Fruit fly (Drosophila melanogaster): ENCODE data around the gene CG33645.

The CG33645 gene

DNA sequence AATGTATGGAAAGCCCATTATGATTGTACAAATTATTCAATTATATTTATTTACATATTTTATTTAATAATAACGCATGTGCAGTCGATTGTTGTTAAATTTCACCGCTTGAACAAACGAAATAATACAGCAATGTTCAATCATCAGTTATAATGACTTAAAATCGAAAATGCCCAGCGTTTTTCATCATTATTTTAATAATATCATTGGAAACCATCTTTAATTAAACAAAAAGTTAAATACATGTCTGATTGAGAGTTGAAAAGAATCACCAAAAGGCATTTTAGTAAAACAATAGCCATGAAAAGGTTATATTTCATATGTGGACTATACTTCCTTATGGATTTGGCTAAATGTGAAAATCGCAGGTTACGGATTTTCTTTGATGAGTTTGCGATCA lies 3.9 kb upstream of the CG33645 start, which contains the start of gene CG33641 (continued):
- TF ChIP-seq CG5245 (GFP tag; optimal IDR thresholded peaks at IDR 0.05): no peak
- no peak for TF ChIP-seq Opbp (GFP tag; IDR thresholded peaks at IDR 0.05; ENCODE audit: partially characterized antibody)
- no peak for TF ChIP-seq CG13424 (tag; optimal IDR thresholded peaks at IDR 0.05)
- TF ChIP-seq CG8359 (GFP tag; optimal IDR thresholded peaks at IDR 0.05; ENCODE audit: borderline replicate concordance): no peak

DNA sequence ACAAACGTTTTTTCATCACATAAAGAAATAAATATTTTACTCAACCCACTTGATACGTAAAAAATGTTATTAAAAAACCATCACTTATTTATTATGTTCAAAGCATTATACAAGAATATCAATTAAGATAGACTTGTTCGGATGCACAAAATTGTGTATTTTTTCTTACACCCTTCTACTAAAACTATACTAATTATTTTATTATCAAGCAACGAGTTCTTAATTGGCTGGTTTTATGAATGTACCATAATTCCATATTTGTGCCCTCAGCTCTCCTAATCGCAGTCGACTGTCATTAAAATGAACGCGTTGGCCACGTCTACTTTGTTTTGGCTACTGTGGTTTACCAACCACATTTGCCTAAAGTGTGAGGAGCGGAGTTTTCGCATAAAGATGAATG lies 2.9 kb upstream of the CG33645 start, which contains the start of gene CG33642:
TSS of gene CG33642 (plus strand) at position 301 of the 400 bp plus-strand sequence.
- TF ChIP-seq CG6813 (GFP tag; optimal IDR thresholded peaks at IDR 0.05) (no peak), CG8765 (GFP tag; IDR thresholded peaks at IDR 0.05) (no peak), D19A (tag; optimal IDR thresholded peaks at IDR 0.05) (no peak), CG14050 (GFP tag; IDR thresholded peaks at IDR 0.05) (no peak), h (optimal IDR thresholded peaks at IDR 0.05) (no peak), Awh (GFP tag; IDR thresholded peaks at IDR 0.05) (no peak), hth (optimal IDR thresholded peaks at IDR 0.05) (no peak), ato (GFP tag; IDR thresholded peaks at IDR 0.05; ENCODE audit: partially characterized antibody) (no peak), ci (GFP tag; IDR thresholded peaks at IDR 0.05) (no peak)

DNA sequence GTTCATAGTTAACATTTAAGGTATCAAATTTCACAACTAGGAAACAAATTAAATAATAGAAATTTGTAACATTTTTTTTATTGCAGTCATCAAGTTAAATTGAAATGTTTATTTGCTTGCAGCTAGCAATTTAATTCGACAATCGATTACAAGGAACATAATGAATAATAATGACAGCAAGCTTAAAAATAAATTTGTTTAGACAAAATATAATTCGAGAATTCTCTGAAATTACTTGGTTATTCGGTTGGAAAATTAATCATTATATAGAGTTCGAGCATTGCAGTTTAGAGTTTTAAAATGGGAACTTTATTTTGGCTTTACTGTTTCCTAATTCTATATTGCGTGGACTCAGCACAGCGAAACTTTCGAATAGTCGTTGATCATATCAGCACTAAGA lies 1.9 kb upstream of the CG33645 start, which contains the start of gene CG33643:
TSS of gene CG33643 (plus strand) at position 301 of the 400 bp plus-strand sequence.
- TF ChIP-seq CG14050 (GFP tag; IDR thresholded peaks at IDR 0.05) (no peak), lov (optimal IDR thresholded peaks at IDR 0.05) (no peak), lov (GFP tag; IDR thresholded peaks at IDR 0.05) (no peak), CG13894 (tag; optimal IDR thresholded peaks at IDR 0.05) (no peak), twi (tag; optimal IDR thresholded peaks at IDR 0.05) (no peak), CG2202 (tag; optimal IDR thresholded peaks at IDR 0.05) (no peak), fru (optimal IDR thresholded peaks at IDR 0.05) (no peak), CG2116 (GFP tag; optimal IDR thresholded peaks at IDR 0.05) (no peak), CG11398 (GFP tag; optimal IDR thresholded peaks at IDR 0.05) (no peak), CG11696 (GFP tag; IDR thresholded peaks at IDR 0.05) (no peak), chn (GFP tag; optimal IDR thresholded peaks at IDR 0.05) (no peak)

DNA sequence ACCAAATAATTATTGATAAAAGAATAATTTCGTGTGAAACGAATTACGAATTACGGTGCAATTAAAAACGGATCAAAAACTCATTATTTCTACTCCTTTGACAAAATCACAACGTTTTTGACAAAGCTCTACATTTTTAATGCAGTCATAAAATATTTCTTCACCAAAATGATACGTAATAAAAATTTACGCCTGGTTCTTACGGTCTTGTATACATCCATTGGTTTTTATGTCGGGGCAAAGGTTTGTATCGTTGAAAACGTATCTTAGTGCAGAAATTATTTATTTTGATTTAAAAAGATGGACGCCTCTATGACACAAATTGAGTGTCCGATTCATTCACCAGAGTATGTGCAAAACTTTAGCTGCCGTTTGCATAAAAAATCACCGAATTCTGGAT lies 839 bp upstream of the CG33645 start, which contains the start of gene CG33644:
TSS of gene CG33644 (plus strand) at position 301 of the 400 bp plus-strand sequence.
- no peak for TF ChIP-seq al (GFP tag; IDR thresholded peaks at IDR 0.05)
- no peak for TF ChIP-seq crc (GFP tag; optimal IDR thresholded peaks at IDR 0.05)
- no peak for TF ChIP-seq CG2678 (tag; optimal IDR thresholded peaks at IDR 0.05)
- TF ChIP-seq CG11723 (GFP tag; optimal IDR thresholded peaks at IDR 0.05): no peak
- TF ChIP-seq cad (GFP tag; optimal IDR thresholded peaks at IDR 0.05): no peak
- no peak for TF ChIP-seq ttk (GFP tag; IDR thresholded peaks at IDR 0.05)
- TF ChIP-seq dan (GFP tag; IDR thresholded peaks at IDR 0.05): no peak
- TF ChIP-seq tup (GFP tag; optimal IDR thresholded peaks at IDR 0.05): no peak
- TF ChIP-seq Dip3 (GFP tag; optimal IDR thresholded peaks at IDR 0.05): no peak
- TF ChIP-seq unc-4 (GFP tag; IDR thresholded peaks at IDR 0.05; ENCODE audit: partially characterized antibody): no peak
- TF ChIP-seq grau (tag; optimal IDR thresholded peaks at IDR 0.05): no peak
- TF ChIP-seq chif (GFP tag; optimal IDR thresholded peaks at IDR 0.05): no peak
- no peak for TF ChIP-seq Abd-B (GFP tag; optimal IDR thresholded peaks at IDR 0.05)
- no peak for TF ChIP-seq danr (GFP tag; IDR thresholded peaks at IDR 0.05)
- no peak for TF ChIP-seq mam (GFP tag; optimal IDR thresholded peaks at IDR 0.05)
- no peak for TF ChIP-seq Kr (GFP tag; optimal IDR thresholded peaks at IDR 0.05)
- no peak for TF ChIP-seq Mad (GFP tag; optimal IDR thresholded peaks at IDR 0.05)
- no peak for TF ChIP-seq CG17385 (GFP tag; optimal IDR thresholded peaks at IDR 0.05)
- no peak for TF ChIP-seq D (optimal IDR thresholded peaks at IDR 0.05)
- no peak for TF ChIP-seq D (GFP tag; optimal IDR thresholded peaks at IDR 0.05)
- TF ChIP-seq HmgD (GFP tag; optimal IDR thresholded peaks at IDR 0.05): no peak
